Fruit fly (Drosophila melanogaster) whole organism, adult: ENCODE results near the gene CG31952.

Experiments
- CG12768 ChIP-seq: fragments of 200-800 bp; sonication (Bioruptor generic); optimal IDR thresholded peaks from 2 replicates; lab custom pipeline; 2017; ENCODE audit warnings: missing biosample characterization, missing genetic modification characterization, mild to moderate bottlenecking, moderate library complexity, missing genetic modification reagents
- CG14711 ChIP-seq: fragments of 200-800 bp; sonication (Bioruptor generic); optimal IDR thresholded peaks from 2 replicates; lab custom pipeline; 2018; ENCODE audit warnings: missing biosample characterization, mild to moderate bottlenecking, missing genetic modification characterization, moderate library complexity
- CG33017 ChIP-seq: fragments of 200-800 bp; sonication (Bioruptor generic); optimal IDR thresholded peaks from 2 replicates; lab custom pipeline; 2018; ENCODE audit warnings: missing biosample characterization, mild to moderate bottlenecking, missing genetic modification characterization, moderate library complexity
- CG7101 ChIP-seq: fragments of 200-800 bp; sonication (Bioruptor generic); optimal IDR thresholded peaks from 2 replicates; lab custom pipeline; 2018; ENCODE audit warnings: missing biosample characterization, mild to moderate bottlenecking, missing genetic modification characterization, moderate library complexity
- Clk ChIP-seq: fragments of 200-800 bp; sonication (Bioruptor generic); optimal IDR thresholded peaks from 2 replicates; lab custom pipeline; 2017; ENCODE audit warnings: missing biosample characterization, missing genetic modification characterization
- Hr96 ChIP-seq: fragments of 200-800 bp; sonication (Bioruptor generic); optimal IDR thresholded peaks from 2 replicates; lab custom pipeline; 2016; ENCODE audit warnings: missing biosample characterization, missing genetic modification characterization
- cnc ChIP-seq, 2 experiments: fragments of >200 bp; optimal IDR thresholded peaks; 2 replicates each; lab custom pipeline; 2017
- pad ChIP-seq: fragments of 200-800 bp; sonication (Bioruptor generic); optimal IDR thresholded peaks from 3 replicates; lab custom pipeline; 2017; ENCODE audit warnings: missing biosample characterization, missing genetic modification characterization, mild to moderate bottlenecking, moderate library complexity, missing genetic modification reagents
- toe ChIP-seq: fragments of 200-800 bp; sonication (Bioruptor generic); optimal IDR thresholded peaks from 2 replicates; lab custom pipeline; 2016; ENCODE audit warnings: missing biosample characterization, missing genetic modification characterization

- TF ChIP-seq CG12768 (GFP tag; lab: Kevin White, UChicago) (no peak), CG7101 (no peak), CG14711 (no peak), Hr96 (no peak), toe (no peak), cnc (optimal IDR thresholded peaks at IDR 0.05; lab: Kevin White, UChicago) (no peak), Clk (GFP tag; lab: Kevin White, UChicago) (no peak), CG33017 (tag; lab: Kevin White, UChicago) (no peak), pad (GFP tag; lab: Kevin White, UChicago) (no peak)
Observed at dm6 chr2L:3465426-3465825, 48.9 kb downstream of the CG31952 start.
